Fruit fly (Drosophila melanogaster) ovary, adult (tissue): ENCODE data around the gene Hsp27.

Experiments used
- CG17801 ChIP-seq: fragments of 200-800 bp; optimal IDR thresholded peaks from 2 replicates; lab custom pipeline; 2019; ENCODE audit warnings: missing biosample characterization, mild to moderate bottlenecking, missing genetic modification characterization, moderate library complexity; ENCODE audit not compliant: partially characterized antibody

The Hsp27 gene

dm6 chr3L:9430608-9430952 is 46.7 kb downstream of the Hsp27 start:
- TF ChIP-seq CG17801 (GFP tag; lab: Kevin White, UChicago): no peak

dm6 chr3L:9431848-9432623 is 48.2 kb downstream of the Hsp27 start:
- no peak for TF ChIP-seq CG17801 (GFP tag; lab: Kevin White, UChicago)

- no peak for TF ChIP-seq CG17801 (GFP tag; lab: Kevin White, UChicago)
Measured at dm6 chr3L:9432810-9433587, 49.1 kb downstream of the Hsp27 start.
